Fruit fly (Drosophila melanogaster) whole organism, embryonic: ENCODE results near the gene Oatp33Eb.

ENCODE experiments used
- Asciz ChIP-seq: fragments of 200-800 bp; sonication (Bioruptor generic); optimal IDR thresholded peaks from 2 replicates; lab custom pipeline; 2017; ENCODE audit warnings: missing biosample characterization, mild to moderate bottlenecking, missing genetic modification characterization, missing genetic modification reagents
- Awh ChIP-seq: fragments of 200-800 bp; sonication (Bioruptor generic); IDR thresholded peaks from 2 replicates; pipeline ENCODE4, ENCODE4 v1.3.6; 2022; ENCODE audit warnings: missing biosample characterization, missing genetic modification characterization
- B-H2 ChIP-seq: fragments of 200-800 bp; sonication (Bioruptor generic); optimal IDR thresholded peaks from 2 replicates; lab custom pipeline; 2018; ENCODE audit warnings: missing biosample characterization, mild to moderate bottlenecking, missing genetic modification characterization
- CG10209 ChIP-seq: fragments of 200-800 bp; sonication (Bioruptor generic); optimal IDR thresholded peaks from 3 replicates; lab custom pipeline; 2017; ENCODE audit warnings: missing biosample characterization, mild to moderate bottlenecking, missing genetic modification characterization, missing genetic modification reagents
- CG10431 ChIP-seq: fragments of 200-800 bp; sonication (Bioruptor generic); optimal IDR thresholded peaks from 3 replicates; lab custom pipeline; 2018; ENCODE audit warnings: missing biosample characterization, mild to moderate bottlenecking, missing genetic modification characterization
- CG10462 ChIP-seq: fragments of 200-800 bp; sonication (Bioruptor generic); optimal IDR thresholded peaks from 2 replicates; lab custom pipeline; 2016; ENCODE audit warnings: missing biosample characterization, missing genetic modification characterization
- CG10543 ChIP-seq: fragments of 200-800 bp; sonication (Bioruptor generic); optimal IDR thresholded peaks from 3 replicates; lab custom pipeline; 2017; ENCODE audit warnings: missing biosample characterization, mild to moderate bottlenecking, missing genetic modification characterization, moderate library complexity
- CG11085 ChIP-seq: fragments of 200-800 bp; sonication (Bioruptor generic); IDR thresholded peaks from 2 replicates; pipeline ENCODE4 v1.3.6; 2022; ENCODE audit warnings: missing biosample characterization, missing genetic modification characterization
- CG12104 ChIP-seq: fragments of 200-800 bp; sonication (Bioruptor generic); optimal IDR thresholded peaks from 3 replicates; lab custom pipeline; 2016; ENCODE audit warnings: missing biosample characterization, missing genetic modification characterization
- CG12219 ChIP-seq: fragments of 200-800 bp; sonication (Bioruptor generic); optimal IDR thresholded peaks from 3 replicates; lab custom pipeline; 2018; ENCODE audit warnings: missing biosample characterization, mild to moderate bottlenecking, missing genetic modification characterization
- CG12391 ChIP-seq: fragments of 200-800 bp; sonication (Bioruptor generic); optimal IDR thresholded peaks from 3 replicates; lab custom pipeline; 2018; ENCODE audit warnings: missing biosample characterization, mild to moderate bottlenecking, missing genetic modification characterization, moderate library complexity
- CG12769 ChIP-seq: fragments of 200-800 bp; sonication (Bioruptor generic); optimal IDR thresholded peaks from 2 replicates; lab custom pipeline; 2019; ENCODE audit warnings: missing biosample characterization, mild to moderate bottlenecking, missing genetic modification characterization, moderate library complexity
- CG13424 ChIP-seq: fragments of 200-800 bp; sonication (Bioruptor generic); optimal IDR thresholded peaks from 2 replicates; lab custom pipeline; 2019; ENCODE audit warnings: missing biosample characterization, mild to moderate bottlenecking, missing genetic modification characterization, moderate library complexity
- CG14050 ChIP-seq: fragments of 200-800 bp; sonication (Bioruptor generic); IDR thresholded peaks from 3 replicates; pipeline ENCODE4 v1.3.6; 2022; ENCODE audit warnings: missing biosample characterization, missing genetic modification characterization
- CG16779 ChIP-seq: fragments of 200-800 bp; sonication (Bioruptor generic); IDR thresholded peaks from 2 replicates; pipeline ENCODE4 v1.3.6; 2022; ENCODE audit warnings: missing biosample characterization, missing genetic modification characterization
- CG17912 ChIP-seq: fragments of 200-800 bp; sonication (Bioruptor generic); optimal IDR thresholded peaks from 2 replicates; lab custom pipeline; 2018; ENCODE audit warnings: missing biosample characterization, mild to moderate bottlenecking, missing genetic modification characterization
- CG18599 ChIP-seq: fragments of 200-800 bp; sonication (Bioruptor generic); optimal IDR thresholded peaks from 3 replicates; lab custom pipeline; 2017; ENCODE audit warnings: missing biosample characterization, missing genetic modification characterization, mild to moderate bottlenecking, moderate library complexity, missing genetic modification reagents
- CG2199 ChIP-seq: fragments of 200-800 bp; sonication (Bioruptor generic); IDR thresholded peaks from 3 replicates; pipeline ENCODE4 v1.3.6; 2022; ENCODE audit warnings: missing biosample characterization, missing genetic modification characterization
- CG2678 ChIP-seq: fragments of 200-800 bp; sonication (Bioruptor generic); optimal IDR thresholded peaks from 3 replicates; lab custom pipeline; 2019; ENCODE audit warnings: missing biosample characterization, mild to moderate bottlenecking, missing genetic modification characterization, moderate library complexity
- CG2875 ChIP-seq: fragments of 200-800 bp; sonication (Bioruptor generic); optimal IDR thresholded peaks from 2 replicates; lab custom pipeline; 2017; ENCODE audit warnings: missing biosample characterization, mild to moderate bottlenecking, missing genetic modification characterization, missing genetic modification reagents
- CG32532 ChIP-seq: fragments of 200-800 bp; sonication (Bioruptor generic); IDR thresholded peaks from 2 replicates; pipeline ENCODE4 v1.3.6; 2022; ENCODE audit warnings: missing biosample characterization, missing genetic modification characterization
- CG3281 ChIP-seq: fragments of 200-800 bp; sonication (Bioruptor generic); optimal IDR thresholded peaks from 3 replicates; lab custom pipeline; 2017; ENCODE audit warnings: missing biosample characterization, mild to moderate bottlenecking, missing genetic modification characterization
- CG33213 ChIP-seq: fragments of 200-800 bp; sonication (Bioruptor generic); optimal IDR thresholded peaks from 3 replicates; lab custom pipeline; 2016; ENCODE audit warnings: missing biosample characterization, missing genetic modification characterization
- CG34376 ChIP-seq: fragments of 200-800 bp; sonication (Bioruptor generic); optimal IDR thresholded peaks from 2 replicates; lab custom pipeline; 2018; ENCODE audit warnings: missing biosample characterization, mild to moderate bottlenecking, missing genetic modification characterization
- CG4707 ChIP-seq: fragments of 200-800 bp; sonication (Bioruptor generic); optimal IDR thresholded peaks from 2 replicates; lab custom pipeline; 2018; ENCODE audit warnings: missing biosample characterization, mild to moderate bottlenecking, missing genetic modification characterization, moderate library complexity
- CG5180 ChIP-seq: fragments of 200-800 bp; sonication (Bioruptor generic); optimal IDR thresholded peaks from 3 replicates; lab custom pipeline; 2017; ENCODE audit warnings: missing biosample characterization, missing genetic modification characterization, mild to moderate bottlenecking, moderate library complexity, missing genetic modification reagents
- CG5953 ChIP-seq: fragments of 200-800 bp; sonication (Bioruptor generic); IDR thresholded peaks from 2 replicates; pipeline ENCODE4 v1.3.6; 2022; ENCODE audit warnings: missing biosample characterization, missing genetic modification characterization
- CG6765 ChIP-seq: fragments of 200-800 bp; sonication (Bioruptor generic); optimal IDR thresholded peaks from 3 replicates; lab custom pipeline; 2017; ENCODE audit warnings: missing biosample characterization, mild to moderate bottlenecking, missing genetic modification characterization
- CG6791 ChIP-seq: fragments of 200-800 bp; sonication (Bioruptor generic); IDR thresholded peaks from 3 replicates; pipeline ENCODE4 v1.3.6; 2022; ENCODE audit warnings: missing biosample characterization, missing genetic modification characterization; ENCODE audit not compliant: partially characterized antibody
- CG7786 ChIP-seq: fragments of 200-800 bp; sonication (Bioruptor generic); optimal IDR thresholded peaks from 2 replicates; lab custom pipeline; 2016; ENCODE audit warnings: missing biosample characterization, missing genetic modification characterization
- CG7987 ChIP-seq: fragments of 200-800 bp; sonication (Bioruptor generic); optimal IDR thresholded peaks from 2 replicates; lab custom pipeline; 2018; ENCODE audit warnings: missing biosample characterization, mild to moderate bottlenecking, missing genetic modification characterization, moderate library complexity
- Dfd ChIP-seq, 2 experiments: fragments of >200 bp; optimal IDR thresholded peaks; 2 replicates each; lab custom pipeline; 2017; ENCODE audit warnings: missing biosample characterization in 2 of 2, missing genetic modification characterization in 2 of 2
- GATAe ChIP-seq: fragments of 200-800 bp; sonication (Bioruptor generic); conservative IDR thresholded peaks from 2 replicates; pipeline ENCODE4 v1.3.6; 2022; ENCODE audit warnings: missing biosample characterization, missing genetic modification characterization
- Med ChIP-seq: fragments of 200-800 bp; sonication (Bioruptor generic); peaks from one replicate; lab custom pipeline; 2016; ENCODE audit warnings: missing biosample characterization, missing genetic modification characterization, mild to moderate bottlenecking, inconsistent platforms, moderate library complexity
- Sox100B ChIP-seq: fragments of 200-800 bp; sonication (Bioruptor generic); optimal IDR thresholded peaks from 3 replicates; lab custom pipeline; 2018; ENCODE audit warnings: missing biosample characterization, mild to moderate bottlenecking, missing genetic modification characterization
- Sox102F ChIP-seq: fragments of 200-800 bp; sonication (Bioruptor generic); optimal IDR thresholded peaks from 2 replicates; lab custom pipeline; 2018; ENCODE audit warnings: missing biosample characterization, mild to moderate bottlenecking, missing genetic modification characterization, moderate library complexity
- bsh ChIP-seq, 2 experiments: fragments of 200-800 bp; sonication (Bioruptor generic); optimal IDR thresholded peaks; 2 replicates each; lab custom pipeline; 2017 to 2018; ENCODE audit warnings: mild to moderate bottlenecking in 2 of 2, missing biosample characterization in 2 of 2, missing genetic modification characterization in 2 of 2, moderate library complexity in 1 of 2
- ems ChIP-seq: fragments of 200-800 bp; sonication (Bioruptor generic); optimal IDR thresholded peaks from 3 replicates; lab custom pipeline; 2016; ENCODE audit warnings: missing biosample characterization, missing genetic modification characterization
- fd64A ChIP-seq: fragments of 200-800 bp; sonication (Bioruptor generic); optimal IDR thresholded peaks from 3 replicates; lab custom pipeline; 2018; ENCODE audit warnings: missing biosample characterization, mild to moderate bottlenecking, missing genetic modification characterization
- grau ChIP-seq: fragments of 200-800 bp; optimal IDR thresholded peaks from 3 replicates; lab custom pipeline; 2019; ENCODE audit warnings: missing biosample characterization, mild to moderate bottlenecking, missing genetic modification characterization, moderate library complexity
- jumu ChIP-seq: fragments of 200-800 bp; sonication (Bioruptor generic); optimal IDR thresholded peaks from 3 replicates; lab custom pipeline; 2016; ENCODE audit warnings: missing biosample characterization, missing genetic modification characterization
- lab ChIP-seq: fragments of 200-800 bp; sonication (Bioruptor generic); optimal IDR thresholded peaks from 3 replicates; lab custom pipeline; 2017; ENCODE audit warnings: missing biosample characterization, missing genetic modification characterization, mild to moderate bottlenecking, moderate library complexity, missing genetic modification reagents
- lbe ChIP-seq: fragments of 200-800 bp; sonication (Bioruptor generic); optimal IDR thresholded peaks from 2 replicates; lab custom pipeline; 2016; ENCODE audit warnings: missing biosample characterization, mild to moderate bottlenecking, missing genetic modification characterization
- luna ChIP-seq: fragments of 200-800 bp; sonication (Bioruptor generic); optimal IDR thresholded peaks from 2 replicates; lab custom pipeline; 2016; ENCODE audit warnings: missing biosample characterization, missing genetic modification characterization
- mirr ChIP-seq: fragments of 200-800 bp; sonication (Bioruptor generic); optimal IDR thresholded peaks from 3 replicates; lab custom pipeline; 2018; ENCODE audit warnings: missing biosample characterization, mild to moderate bottlenecking, missing genetic modification characterization
- seq ChIP-seq: fragments of 200-800 bp; sonication (Bioruptor generic); IDR thresholded peaks from 2 replicates; pipeline ENCODE4 v1.3.6; 2022; ENCODE audit warnings: missing biosample characterization, missing genetic modification characterization
- sim ChIP-seq: fragments of 200-800 bp; sonication (Bioruptor generic); IDR thresholded peaks from 2 replicates; pipeline ENCODE4 v1.3.6; 2022; ENCODE audit warnings: missing biosample characterization, missing genetic modification characterization
- sug ChIP-seq: fragments of 200-800 bp; optimal IDR thresholded peaks from 2 replicates; lab custom pipeline; 2019; ENCODE audit warnings: missing biosample characterization, mild to moderate bottlenecking, missing genetic modification characterization, moderate library complexity

The Oatp33Eb gene

DNA sequence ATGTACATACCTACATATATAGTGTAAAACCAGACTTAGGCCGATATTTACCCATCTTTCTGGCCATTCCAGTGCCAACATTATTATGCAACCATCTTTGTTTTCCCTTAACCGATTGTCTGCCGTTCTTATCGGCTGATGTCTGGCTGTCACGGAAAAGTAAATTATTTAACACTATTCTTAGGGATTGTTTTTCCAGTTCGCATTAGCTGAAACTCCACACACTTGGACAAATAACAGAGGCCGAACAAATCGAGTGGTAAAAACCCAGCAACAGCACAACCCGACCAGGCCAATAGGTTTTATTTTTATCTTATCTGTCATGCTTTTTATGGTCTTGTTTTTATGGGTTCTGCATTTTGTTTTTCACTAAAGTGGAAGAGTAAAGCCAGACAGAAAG is 25.3 kb downstream of the Oatp33Eb start (continued):
- TF ChIP-seq CG12769 (tag; lab: Kevin White, UChicago) (peak; percentile 36), CG34376 (peak; percentile 12), jumu (GFP tag; lab: Kevin White, UChicago) (no peak), CG5180 (peak; percentile 4), CG6791 (no peak), GATAe (GFP tag; lab: Robert Waterston, UW) (0 out of 2 replicates have a peak, but pooled peaks have one; percentile 16), CG2199 (GFP tag; lab: Robert Waterston, UW) (peak; percentile 85), CG13424 (tag; lab: Kevin White, UChicago) (no peak), CG7987 (GFP tag; lab: Kevin White, UChicago) (no peak), Dfd (GFP tag; optimal IDR thresholded peaks at IDR 0.05; lab: Kevin White, UChicago) (no peak), mirr (GFP tag; lab: Kevin White, UChicago) (peak; percentile 60), CG6765 (peak; percentile 18), Med (peak; percentile 66), CG11085 (GFP tag; lab: Robert Waterston, UW) (no peak), CG10543 (GFP tag; lab: Kevin White, UChicago) (peak; percentile 6), CG10462 (no peak), sug (peak; percentile 33), CG32532 (0 out of 2 replicates have a peak, but pooled peaks have one; percentile 11), CG18599 (peak; percentile 34), B-H2 (GFP tag; lab: Kevin White, UChicago) (peak; percentile 45), CG3281 (GFP tag; lab: Kevin White, UChicago) (peak; percentile 19), CG14050 (GFP tag; lab: Robert Waterston, UW) (no peak), lab (GFP tag; lab: Kevin White, UChicago) (peak; percentile 53)

DNA sequence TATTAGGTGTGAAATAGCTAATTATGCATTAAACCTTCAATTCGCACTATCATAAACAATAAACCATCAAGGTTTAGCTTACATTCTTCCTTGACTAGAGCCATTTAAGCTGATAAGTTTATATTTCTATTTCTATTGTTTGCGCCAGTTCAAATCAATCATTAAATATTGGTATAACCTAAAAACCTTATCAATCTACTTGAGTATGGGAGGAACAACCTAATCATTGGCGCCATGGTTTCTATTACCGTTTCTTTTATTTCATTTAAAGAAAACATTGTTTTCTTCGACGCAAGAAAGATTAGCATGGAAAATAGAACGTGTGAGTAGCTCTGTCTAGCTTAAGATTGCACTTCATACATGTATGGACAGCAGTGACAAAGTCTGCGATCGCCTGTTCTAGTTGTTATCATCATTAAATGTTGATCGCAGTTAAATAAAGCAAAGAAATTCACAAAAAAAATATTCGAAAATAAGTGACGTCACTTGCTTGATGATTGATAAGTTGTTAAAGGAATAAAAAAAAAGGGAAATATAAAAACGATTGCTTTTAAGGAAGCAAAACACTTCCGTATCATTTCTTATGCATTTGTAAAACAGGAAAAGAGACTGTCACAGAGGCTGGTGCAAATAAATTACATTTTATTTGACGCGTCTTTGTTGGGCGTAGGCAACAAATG is 26.1 kb downstream of the Oatp33Eb start:
- TF ChIP-seq CG17912 (GFP tag; lab: Kevin White, UChicago) (no peak), Asciz (GFP tag; lab: Kevin White, UChicago) (peak; percentile 21), CG7786 (GFP tag; lab: Kevin White, UChicago) (no peak), CG16779 (GFP tag; lab: Robert Waterston, UW) (no peak), seq (no peak), lbe (peak; percentile 12), Sox100B (GFP tag; lab: Kevin White, UChicago) (peak; percentile 23), lab (GFP tag; lab: Kevin White, UChicago) (peak; percentile 30), CG5953 (GFP tag; lab: Robert Waterston, UW) (no peak), fd64A (GFP tag; lab: Kevin White, UChicago) (peak; percentile 47), sim (GFP tag; lab: Robert Waterston, UW) (no peak), luna (GFP tag; lab: Kevin White, UChicago) (no peak), CG12104 (no peak), Awh (GFP tag; lab: Robert Waterston, UW) (no peak), Med (peak; percentile 58), CG12219 (GFP tag; lab: Kevin White, UChicago) (no peak), CG33213 (GFP tag; lab: Kevin White, UChicago) (no peak), CG10209 (GFP tag; lab: Kevin White, UChicago) (no peak), CG2678 (tag; lab: Kevin White, UChicago) (peak; percentile 5), grau (tag; lab: Kevin White, UChicago) (no peak), CG12391 (no peak), CG10431 (GFP tag; lab: Kevin White, UChicago) (no peak), CG2875 (GFP tag; lab: Kevin White, UChicago) (peak; percentile 8), CG7987 (GFP tag; lab: Kevin White, UChicago) (peak; percentile 20), bsh (GFP tag; optimal IDR thresholded peaks at IDR 0.05; lab: Kevin White, UChicago) (no peak), ems (GFP tag; lab: Kevin White, UChicago) (no peak), CG5180 (peak; percentile 37), mirr (GFP tag; lab: Kevin White, UChicago) (peak; percentile 52), CG13424 (tag; lab: Kevin White, UChicago) (no peak), CG4707 (GFP tag; lab: Kevin White, UChicago) (peak; percentile 13), Sox102F (GFP tag; lab: Kevin White, UChicago) (no peak)
